Fruit fly (Drosophila melanogaster) whole organism, embryonic: Measurements from ENCODE around the gene sosie.

Experiments used
- Aef1 ChIP-seq: fragments of 200-800 bp; sonication (Bioruptor generic); IDR thresholded peaks from 3 replicates; pipeline ENCODE4 v1.3.6; 2022; ENCODE audit warnings: missing biosample characterization, missing genetic modification characterization
- Atf-2 ChIP-seq: fragments of 200-800 bp; sonication (Bioruptor generic); optimal IDR thresholded peaks from 2 replicates; lab custom pipeline; 2016; ENCODE audit warnings: missing biosample characterization, missing genetic modification characterization
- BEAF-32 ChIP-seq: fragments of 200-800 bp; sonication (Bioruptor generic); optimal IDR thresholded peaks from 3 replicates; lab custom pipeline; 2017; ENCODE audit warnings: missing biosample characterization, missing genetic modification characterization, mild to moderate bottlenecking, moderate library complexity, missing genetic modification reagents
- CG10267 ChIP-seq: fragments of 200-800 bp; sonication (Bioruptor generic); optimal IDR thresholded peaks from 2 replicates; lab custom pipeline; 2018; ENCODE audit warnings: missing biosample characterization, mild to moderate bottlenecking, missing genetic modification characterization, moderate library complexity
- CG13424 ChIP-seq: fragments of 200-800 bp; sonication (Bioruptor generic); optimal IDR thresholded peaks from 2 replicates; lab custom pipeline; 2019; ENCODE audit warnings: missing biosample characterization, mild to moderate bottlenecking, missing genetic modification characterization, moderate library complexity
- CG14667 ChIP-seq: fragments of 200-800 bp; sonication (Bioruptor generic); IDR thresholded peaks from 2 replicates; pipeline ENCODE4 v1.3.6; 2022; ENCODE audit warnings: missing biosample characterization, missing genetic modification characterization
- CG14965 ChIP-seq: fragments of 200-800 bp; sonication (Bioruptor generic); optimal IDR thresholded peaks from 2 replicates; lab custom pipeline; 2016; ENCODE audit warnings: missing biosample characterization, missing genetic modification characterization, borderline replicate concordance
- CG1792 ChIP-seq: fragments of 200-800 bp; sonication (Bioruptor generic); optimal IDR thresholded peaks from 2 replicates; lab custom pipeline; 2016; ENCODE audit warnings: missing biosample characterization, missing genetic modification characterization
- CG18476 ChIP-seq: fragments of 200-800 bp; sonication (Bioruptor generic); optimal IDR thresholded peaks from 2 replicates; lab custom pipeline; 2016; ENCODE audit warnings: missing biosample characterization, mild to moderate bottlenecking, missing genetic modification characterization
- CG18764 ChIP-seq: fragments of 200-800 bp; sonication (Bioruptor generic); optimal IDR thresholded peaks from 3 replicates; lab custom pipeline; 2016; ENCODE audit warnings: missing biosample characterization, missing genetic modification characterization
- CG31224 ChIP-seq: fragments of 200-800 bp; sonication (Bioruptor generic); IDR thresholded peaks from 2 replicates; pipeline ENCODE4 v1.3.6; 2022; ENCODE audit warnings: missing biosample characterization, missing genetic modification characterization
- CG31388 ChIP-seq: fragments of 200-800 bp; sonication (Bioruptor generic); optimal IDR thresholded peaks from 2 replicates; lab custom pipeline; 2016; ENCODE audit warnings: missing biosample characterization, missing genetic modification characterization
- CG3163 ChIP-seq: fragments of 200-800 bp; sonication (Bioruptor generic); optimal IDR thresholded peaks from 3 replicates; lab custom pipeline; 2016; ENCODE audit warnings: missing biosample characterization, missing genetic modification characterization
- CG32767 ChIP-seq: fragments of 200-800 bp; sonication (Bioruptor generic); IDR thresholded peaks from 2 replicates; pipeline ENCODE4 v1.3.6; 2022; ENCODE audit warnings: missing biosample characterization, missing genetic modification characterization
- CG6175 ChIP-seq: fragments of 200-800 bp; sonication (Bioruptor generic); IDR thresholded peaks from 3 replicates; pipeline ENCODE4 v1.3.6; 2022; ENCODE audit warnings: missing biosample characterization, missing genetic modification characterization
- CG7357 ChIP-seq: fragments of 200-800 bp; sonication (Bioruptor generic); IDR thresholded peaks from 3 replicates; pipeline ENCODE4 v1.3.6; 2022; ENCODE audit warnings: missing biosample characterization, missing genetic modification characterization
- CG8388 ChIP-seq: fragments of 200-800 bp; sonication (Bioruptor generic); optimal IDR thresholded peaks from 2 replicates; lab custom pipeline; 2019; ENCODE audit warnings: missing biosample characterization, mild to moderate bottlenecking, missing genetic modification characterization, moderate library complexity
- CG9817 ChIP-seq: fragments of 200-800 bp; sonication (Bioruptor generic); optimal IDR thresholded peaks from 2 replicates; lab custom pipeline; 2018; ENCODE audit warnings: missing biosample characterization, mild to moderate bottlenecking, missing genetic modification characterization, moderate library complexity
- CHES-1-like ChIP-seq: fragments of 200-800 bp; sonication (Bioruptor generic); optimal IDR thresholded peaks from 2 replicates; lab custom pipeline; 2016; ENCODE audit warnings: missing biosample characterization, missing genetic modification characterization
- Fer3 ChIP-seq: fragments of 200-800 bp; sonication (Bioruptor generic); optimal IDR thresholded peaks from 2 replicates; lab custom pipeline; 2018; ENCODE audit warnings: missing biosample characterization, mild to moderate bottlenecking, missing genetic modification characterization, moderate library complexity
- HmgD ChIP-seq: fragments of 200-800 bp; sonication (Bioruptor generic); optimal IDR thresholded peaks from 3 replicates; lab custom pipeline; 2016; ENCODE audit warnings: missing biosample characterization, missing genetic modification characterization
- Kr ChIP-seq: fragments of 200-800 bp; sonication (Bioruptor generic); optimal IDR thresholded peaks from 2 replicates; lab custom pipeline; 2017; ENCODE audit warnings: missing biosample characterization, mild to moderate bottlenecking, missing genetic modification characterization
- MESR4 ChIP-seq: fragments of 200-800 bp; sonication (Bioruptor generic); optimal IDR thresholded peaks from 2 replicates; lab custom pipeline; 2018; ENCODE audit warnings: missing biosample characterization, mild to moderate bottlenecking, missing genetic modification characterization, moderate library complexity
- Meics ChIP-seq: fragments of 200-800 bp; sonication (Bioruptor generic); optimal IDR thresholded peaks from 2 replicates; lab custom pipeline; 2017; ENCODE audit warnings: missing biosample characterization, mild to moderate bottlenecking, missing genetic modification characterization
- NC2β ChIP-seq: fragments of 200-800 bp; sonication (Bioruptor generic); optimal IDR thresholded peaks from 2 replicates; lab custom pipeline; 2016; ENCODE audit warnings: missing biosample characterization, missing genetic modification characterization
- Opbp ChIP-seq: fragments of 200-800 bp; sonication (Bioruptor generic); IDR thresholded peaks from 3 replicates; pipeline ENCODE4 v1.3.6; 2022; ENCODE audit warnings: missing biosample characterization, missing genetic modification characterization; ENCODE audit not compliant: partially characterized antibody
- Optix ChIP-seq: fragments of 200-800 bp; sonication (Bioruptor generic); IDR thresholded peaks from 3 replicates; pipeline ENCODE4 v1.3.6; 2022; ENCODE audit warnings: missing biosample characterization, missing genetic modification characterization
- Rfx ChIP-seq: fragments of 200-800 bp; sonication (Bioruptor generic); IDR thresholded peaks from 2 replicates; pipeline ENCODE4 v1.3.6; 2022; ENCODE audit warnings: missing biosample characterization, missing genetic modification characterization
- Tbp ChIP-seq: fragments of >200 bp; optimal IDR thresholded peaks from 2 replicates; lab custom pipeline; 2018; ENCODE audit warnings: missing biosample characterization, missing genetic modification characterization
- Xrp1 ChIP-seq: fragments of 200-800 bp; sonication (Bioruptor generic); IDR thresholded peaks from 2 replicates; pipeline ENCODE4 v1.3.6; 2022; ENCODE audit warnings: missing biosample characterization, missing genetic modification characterization
- cad ChIP-seq: fragments of >200 bp; optimal IDR thresholded peaks from 2 replicates; lab custom pipeline; 2017; ENCODE audit warnings: missing biosample characterization, missing genetic modification characterization
- crc ChIP-seq: fragments of 200-800 bp; sonication (Bioruptor generic); optimal IDR thresholded peaks from 2 replicates; lab custom pipeline; 2016; ENCODE audit warnings: missing biosample characterization, missing genetic modification characterization
- cwo ChIP-seq: fragments of 200-800 bp; sonication (Bioruptor generic); optimal IDR thresholded peaks from 3 replicates; lab custom pipeline; 2017; ENCODE audit warnings: missing biosample characterization, missing genetic modification characterization, mild to moderate bottlenecking, moderate library complexity, missing genetic modification reagents
- dan ChIP-seq: fragments of 200-800 bp; sonication (Bioruptor generic); IDR thresholded peaks from 2 replicates; pipeline ENCODE4 v1.3.6; 2022; ENCODE audit warnings: missing biosample characterization, missing genetic modification characterization
- dysf ChIP-seq: fragments of 200-800 bp; sonication (Bioruptor generic); IDR thresholded peaks from 3 replicates; pipeline ENCODE4 v1.3.6; 2022; ENCODE audit warnings: missing biosample characterization, missing genetic modification characterization
- klu ChIP-seq: fragments of 200-800 bp; sonication (Bioruptor generic); IDR thresholded peaks from 2 replicates; pipeline ENCODE4 v1.3.6; 2022; ENCODE audit warnings: missing biosample characterization, missing genetic modification characterization
- lmd ChIP-seq: fragments of 200-800 bp; sonication (Bioruptor generic); IDR thresholded peaks from 2 replicates; pipeline ENCODE4 v1.3.6; 2022; ENCODE audit warnings: missing biosample characterization, missing genetic modification characterization
- mirr ChIP-seq: fragments of 200-800 bp; sonication (Bioruptor generic); optimal IDR thresholded peaks from 3 replicates; lab custom pipeline; 2018; ENCODE audit warnings: missing biosample characterization, mild to moderate bottlenecking, missing genetic modification characterization
- mld ChIP-seq: fragments of 200-800 bp; sonication (Bioruptor generic); IDR thresholded peaks from 3 replicates; pipeline ENCODE4 v1.3.6; 2022; ENCODE audit warnings: missing biosample characterization, missing genetic modification characterization; ENCODE audit not compliant: partially characterized antibody
- nmo ChIP-seq: fragments of 200-800 bp; sonication (Bioruptor generic); optimal IDR thresholded peaks from 2 replicates; lab custom pipeline; 2018; ENCODE audit warnings: missing biosample characterization, mild to moderate bottlenecking, missing genetic modification characterization, moderate library complexity
- pb ChIP-seq: fragments of 200-800 bp; sonication (Bioruptor generic); optimal IDR thresholded peaks from 3 replicates; lab custom pipeline; 2016; ENCODE audit warnings: missing biosample characterization, missing genetic modification characterization
- pho ChIP-seq: fragments of 200-800 bp; sonication (Bioruptor generic); optimal IDR thresholded peaks from 2 replicates; lab custom pipeline; 2016; ENCODE audit warnings: missing biosample characterization, missing genetic modification characterization
- phol ChIP-seq: fragments of 200-800 bp; sonication (Bioruptor generic); optimal IDR thresholded peaks from 3 replicates; lab custom pipeline; 2018; ENCODE audit warnings: missing biosample characterization, mild to moderate bottlenecking, missing genetic modification characterization, moderate library complexity
- pnt ChIP-seq: fragments of 200-800 bp; sonication (Bioruptor generic); optimal IDR thresholded peaks from 3 replicates; lab custom pipeline; 2016; ENCODE audit warnings: missing biosample characterization, missing genetic modification characterization
- repo ChIP-seq: fragments of 200-800 bp; sonication (Bioruptor generic); optimal IDR thresholded peaks from 2 replicates; lab custom pipeline; 2016; ENCODE audit warnings: missing biosample characterization, missing genetic modification characterization
- salm ChIP-seq: fragments of 200-800 bp; sonication (Bioruptor generic); optimal IDR thresholded peaks from 2 replicates; lab custom pipeline; 2018; ENCODE audit warnings: missing biosample characterization, mild to moderate bottlenecking, missing genetic modification characterization
- sd ChIP-seq: fragments of 200-800 bp; sonication (Bioruptor generic); optimal IDR thresholded peaks from 3 replicates; lab custom pipeline; 2018; ENCODE audit warnings: missing biosample characterization, mild to moderate bottlenecking, missing genetic modification characterization, moderate library complexity
- ssp ChIP-seq: fragments of 200-800 bp; sonication (Bioruptor generic); IDR thresholded peaks from 2 replicates; pipeline ENCODE4 v1.3.6; 2022; ENCODE audit warnings: missing biosample characterization, missing genetic modification characterization
- sug ChIP-seq: fragments of 200-800 bp; optimal IDR thresholded peaks from 2 replicates; lab custom pipeline; 2019; ENCODE audit warnings: missing biosample characterization, mild to moderate bottlenecking, missing genetic modification characterization, moderate library complexity
- unc-4 ChIP-seq: fragments of 200-800 bp; sonication (Bioruptor generic); IDR thresholded peaks from 2 replicates; pipeline ENCODE4 v1.3.6; 2022; ENCODE audit warnings: missing biosample characterization, missing genetic modification characterization; ENCODE audit not compliant: partially characterized antibody
- wdn ChIP-seq: fragments of 200-800 bp; sonication (Bioruptor generic); IDR thresholded peaks from 2 replicates; pipeline ENCODE4 v1.3.6; 2022; ENCODE audit warnings: missing biosample characterization, missing genetic modification characterization

sosie gene

dm6 chr3R:24850420-24850819 lies 16.7 kb downstream of the sosie start, which contains the start of gene CG7006 (continued):
- TF ChIP-seq cad (GFP tag; lab: Kevin White, UChicago), result no peak
- peak; percentile 93 for TF ChIP-seq Rfx (GFP tag; lab: Robert Waterston, UW)
- TF ChIP-seq dysf (GFP tag; lab: Robert Waterston, UW), result peak; percentile 51; the same call in 1 of the 3 replicates
- TF ChIP-seq BEAF-32 (GFP tag; lab: Kevin White, UChicago), result peak; percentile 84
- peak; percentile 54 for TF ChIP-seq Meics (GFP tag; lab: Kevin White, UChicago)
- peak; percentile 69 for TF ChIP-seq phol (tag; lab: Kevin White, UChicago)
- TF ChIP-seq klu (GFP tag; lab: Robert Waterston, UW), result peak; percentile 62; the same call in 1 of the 2 replicates
- TF ChIP-seq MESR4 (GFP tag; lab: Kevin White, UChicago), result peak; percentile 72
- peak; percentile 50; the same call in 1 of the 3 replicates for TF ChIP-seq mld (GFP tag; lab: Robert Waterston, UW)
- TF ChIP-seq lmd (GFP tag; lab: Robert Waterston, UW), result peak; percentile 68; the same call in 1 of the 2 replicates
- TF ChIP-seq CG31388 (GFP tag; lab: Kevin White, UChicago), result peak; percentile 1
- TF ChIP-seq sd (tag; lab: Kevin White, UChicago), result no peak
- TF ChIP-seq Atf-2 (GFP tag; lab: Kevin White, UChicago), result peak; percentile 58
- peak; percentile 44 for TF ChIP-seq pb (GFP tag; lab: Kevin White, UChicago)
- TF ChIP-seq Opbp (GFP tag; lab: Robert Waterston, UW), result peak; percentile 87
- no peak for TF ChIP-seq dan (GFP tag; lab: Robert Waterston, UW)
- TF ChIP-seq sug (tag; lab: Kevin White, UChicago), result no peak
- peak; percentile 76 for TF ChIP-seq HmgD (GFP tag; lab: Kevin White, UChicago)
- TF ChIP-seq crc (GFP tag; lab: Kevin White, UChicago), result peak; percentile 5
- peak; percentile 48 for TF ChIP-seq CG18476 (GFP tag; lab: Kevin White, UChicago)
- peak; percentile 36; the same call in 1 of the 3 replicates for TF ChIP-seq Aef1 (GFP tag; lab: Robert Waterston, UW)
- TF ChIP-seq pnt, result peak; percentile 58
- peak; percentile 80 for TF ChIP-seq NC2β (GFP tag; lab: Kevin White, UChicago)
- no peak for TF ChIP-seq CG8388
- no peak for TF ChIP-seq Tbp (GFP tag; lab: Kevin White, UChicago)
- TF ChIP-seq CG31224 (GFP tag; lab: Robert Waterston, UW), result peak; percentile 39; the same call in 1 of the 2 replicates
- peak; percentile 84 for TF ChIP-seq pho (GFP tag; lab: Kevin White, UChicago)
- TF ChIP-seq salm, result no peak
- peak; percentile 68 for TF ChIP-seq Fer3
- TF ChIP-seq CG13424 (tag; lab: Kevin White, UChicago), result peak; percentile 43
- TF ChIP-seq CG32767 (GFP tag; lab: Robert Waterston, UW), result no peak
- peak; percentile 72 for TF ChIP-seq CG1792 (GFP tag; lab: Kevin White, UChicago)
- TF ChIP-seq Kr (GFP tag; lab: Kevin White, UChicago), result no peak
- peak; percentile 75 for TF ChIP-seq CHES-1-like (GFP tag; lab: Kevin White, UChicago)
- TF ChIP-seq cwo (GFP tag; lab: Kevin White, UChicago), result peak; percentile 70
- peak; percentile 52; the same call in 1 of the 2 replicates for TF ChIP-seq ssp
- TF ChIP-seq CG9817, result peak; percentile 70
- TF ChIP-seq unc-4 (GFP tag; lab: Robert Waterston, UW), result peak; percentile 73
- TF ChIP-seq mirr (GFP tag; lab: Kevin White, UChicago), result peak; percentile 32
- TF ChIP-seq wdn (GFP tag; lab: Robert Waterston, UW), result peak; percentile 58
- peak; percentile 58 for TF ChIP-seq repo (GFP tag; lab: Kevin White, UChicago)
- TF ChIP-seq CG10267 (tag; lab: Kevin White, UChicago), result peak; percentile 100
- TF ChIP-seq CG6175, result peak; percentile 44; the same call in 1 of the 3 replicates
- TF ChIP-seq CG18764 (GFP tag; lab: Kevin White, UChicago), result peak; percentile 73
- no peak for TF ChIP-seq Optix
- TF ChIP-seq nmo (GFP tag; lab: Kevin White, UChicago), result peak; percentile 59
- TF ChIP-seq CG14667 (GFP tag; lab: Robert Waterston, UW), result no peak
- TF ChIP-seq CG3163 (GFP tag; lab: Kevin White, UChicago), result peak; percentile 59
- TF ChIP-seq CG7357, result no peak
- peak; percentile 79 for TF ChIP-seq Xrp1 (GFP tag; lab: Robert Waterston, UW)
- TF ChIP-seq CG14965 (GFP tag; lab: Kevin White, UChicago), result peak; percentile 33
